Worm (Caenorhabditis elegans) whole organism, L2 larva: Measurements from ENCODE around the gene C52E4.12.

ENCODE experiments used
- F13H6.1 ChIP-seq: sonication (generic microtip); optimal IDR thresholded peaks from 2 replicates; lab custom pipeline; 2016; ENCODE audit warnings: missing genetic modification characterization, missing compliant biosample characterization
- blmp-1 ChIP-seq: sonication (generic microtip); optimal IDR thresholded peaks from 2 replicates; lab custom pipeline; 2017; ENCODE audit warnings: missing genetic modification characterization, mild to moderate bottlenecking, missing compliant biosample characterization, antibody characterized with exemption, moderate library complexity; ENCODE audit not compliant: insufficient read depth
- ceh-16 ChIP-seq: fragments of 150-350 bp; optimal IDR thresholded peaks from 2 replicates; lab custom pipeline; 2014; ENCODE audit warnings: missing biosample characterization, missing genetic modification characterization
- elt-3 ChIP-seq: sonication (generic microtip); optimal IDR thresholded peaks from 2 replicates; lab custom pipeline; 2017; ENCODE audit warnings: missing biosample characterization, missing genetic modification characterization
- fos-1 ChIP-seq: fragments of 150-350 bp; optimal IDR thresholded peaks from 2 replicates; lab custom pipeline; 2014; ENCODE audit warnings: missing biosample characterization, missing genetic modification characterization
- mbf-1 ChIP-seq: sonication (generic microtip); optimal IDR thresholded peaks from 2 replicates; lab custom pipeline; 2017; ENCODE audit warnings: missing biosample characterization, missing genetic modification characterization
- mdl-1 ChIP-seq, 2 experiments: fragments of 150-350 bp in 1 of 2; sonication (generic microtip) in 1 of 2; optimal IDR thresholded peaks; 2 replicates each; lab custom pipeline; 2017; ENCODE audit warnings: missing biosample characterization in 2 of 2, missing genetic modification characterization in 2 of 2
- nhr-10 ChIP-seq: sonication (generic microtip); optimal IDR thresholded peaks from 2 replicates; lab custom pipeline; 2017; ENCODE audit warnings: missing biosample characterization, missing genetic modification characterization
- nhr-11 ChIP-seq: fragments of 150-350 bp; optimal IDR thresholded peaks from 2 replicates; lab custom pipeline; 2014; ENCODE audit warnings: missing biosample characterization, missing genetic modification characterization
- nhr-23 ChIP-seq: fragments of 150-350 bp; optimal IDR thresholded peaks from 2 replicates; lab custom pipeline; 2014; ENCODE audit warnings: missing biosample characterization, missing genetic modification reagents, missing genetic modification characterization
- nhr-6 ChIP-seq: fragments of 150-350 bp; optimal IDR thresholded peaks from 2 replicates; lab custom pipeline; 2014; ENCODE audit warnings: missing biosample characterization, missing genetic modification characterization
- ztf-11 ChIP-seq: sonication (generic microtip); optimal IDR thresholded peaks from 2 replicates; lab custom pipeline; 2017; ENCODE audit warnings: missing biosample characterization, missing genetic modification characterization
- ztf-4 ChIP-seq: fragments of 150-350 bp; optimal IDR thresholded peaks from 2 replicates; lab custom pipeline; 2014; ENCODE audit warnings: missing biosample characterization, missing genetic modification characterization

The C52E4.12 gene

DNA sequence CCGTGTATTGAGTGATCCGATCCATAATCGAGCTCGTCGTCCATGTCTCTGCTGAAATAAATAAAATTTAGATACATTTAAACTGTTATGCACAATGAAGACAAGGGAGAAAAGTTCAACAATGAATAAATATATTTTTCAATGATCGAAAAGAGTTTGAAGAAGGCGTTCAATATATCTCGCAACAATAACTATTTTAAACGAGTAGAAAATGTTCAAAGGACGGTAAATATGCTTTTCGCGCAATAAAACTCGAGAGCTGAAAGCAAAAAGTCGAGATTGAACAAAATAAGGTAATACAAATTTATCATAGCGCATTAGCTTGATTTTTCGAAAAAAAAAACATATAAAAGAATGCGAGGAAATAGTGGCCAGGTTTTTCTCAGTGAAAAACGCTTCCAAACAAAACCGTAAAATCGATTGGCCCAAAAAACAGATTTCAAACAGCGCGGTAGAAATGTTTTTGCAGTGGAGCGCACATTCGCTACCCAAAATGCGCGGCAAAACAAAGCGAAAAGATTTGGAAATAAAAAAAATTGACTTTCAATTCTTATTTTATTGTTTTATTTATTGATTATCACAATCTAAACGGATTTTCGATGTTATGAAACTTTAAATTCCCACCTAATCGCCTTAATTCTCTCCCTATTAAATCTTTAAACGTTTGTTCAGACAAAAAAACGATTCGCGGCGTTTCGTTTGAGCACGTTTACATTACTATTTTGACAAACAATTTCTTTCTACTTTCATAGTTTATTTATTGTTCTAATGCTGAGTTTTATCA is 45.1 kb downstream of the C52E4.12 start, which contains the start of the genes kup-1 and F10C2.4 (continued):
- TF ChIP-seq blmp-1 = no peak
- TF ChIP-seq mdl-1 (tag; optimal IDR thresholded peaks at IDR 0.05; lab: Kevin White, UChicago) = no peak
- no peak for TF ChIP-seq nhr-10
- TF ChIP-seq ztf-11 (tag; lab: Kevin White, UChicago) = no peak
- TF ChIP-seq nhr-11 = no peak
- TF ChIP-seq ceh-16 (tag; lab: Kevin White, UChicago) = no peak

DNA sequence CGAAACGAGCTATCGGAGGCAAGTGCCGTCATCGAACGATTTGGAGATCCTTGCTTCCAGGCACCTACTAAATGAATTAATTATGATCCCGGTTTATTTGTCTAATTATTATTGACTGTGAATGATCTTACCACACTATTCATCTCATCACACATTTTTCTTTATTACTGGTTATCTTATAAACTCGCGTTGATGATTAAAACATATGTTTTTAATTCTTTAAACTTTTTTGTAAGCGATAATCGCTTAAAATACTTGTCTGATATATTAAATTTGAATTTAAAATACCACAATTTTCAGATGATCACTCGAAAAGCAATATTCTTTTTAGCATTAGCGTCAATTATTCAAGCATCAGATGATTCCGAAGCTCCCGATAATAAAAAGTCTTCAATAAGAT is 49.2 kb downstream of the C52E4.12 start, which contains the start of gene F10C2.5:
Gene F10C2.5 (plus strand): TSS at position 301 of the 400 bp plus-strand sequence.
- no peak for TF ChIP-seq nhr-6
- no peak for TF ChIP-seq ztf-11 (tag; lab: Kevin White, UChicago)
- no peak for TF ChIP-seq mbf-1 (tag; lab: Kevin White, UChicago)
- TF ChIP-seq fos-1 (tag; lab: Kevin White, UChicago) = no peak
- no peak for TF ChIP-seq ztf-4
- TF ChIP-seq elt-3 (tag; lab: Kevin White, UChicago) = no peak
- no peak for TF ChIP-seq F13H6.1
- TF ChIP-seq nhr-23 (tag; lab: Kevin White, UChicago) = no peak
